Fruit fly (Drosophila melanogaster) whole organism: ENCODE data around the gene CG32119.

Experiments used
- EcR ChIP-seq, 2 experiments: fragments of >200 bp; optimal IDR thresholded peaks; 2 replicates each; lab custom pipeline; 2017; ENCODE audit warnings: missing biosample characterization in 2 of 2, missing genetic modification characterization in 2 of 2, missing genetic modification reagents in 2 of 2
- pan ChIP-seq: fragments of >200 bp; optimal IDR thresholded peaks from 2 replicates; lab custom pipeline; 2017
- psq ChIP-seq: fragments of >200 bp; optimal IDR thresholded peaks from 2 replicates; lab custom pipeline; 2017
- usp ChIP-seq: fragments of >200 bp; optimal IDR thresholded peaks from 2 replicates; lab custom pipeline; 2017; ENCODE audit warnings: missing biosample characterization, missing genetic modification characterization, mixed read lengths

dm6 chr3L:13228502-13228941 is 20.0 kb downstream of the CG32119 start, which contains the start of gene caps:
- no peak for TF ChIP-seq EcR (GFP tag; optimal IDR thresholded peaks at IDR 0.05; lab: Kevin White, UChicago)
- no peak for TF ChIP-seq usp (GFP tag; lab: Kevin White, UChicago)
- TF ChIP-seq pan (lab: Kevin White, UChicago) = no peak
- no peak for TF ChIP-seq psq (lab: Kevin White, UChicago)
